Worm (Caenorhabditis elegans): Measurements from ENCODE around the gene T02G5.3.

The T02G5.3 gene

ce11 chrII:7060202-7060601, 33.0 kb upstream of the T02G5.3 start:
- TF ChIP-seq unc-39 (tag; optimal IDR thresholded peaks at IDR 0.05) (no peak), crh-2 (tag; optimal IDR thresholded peaks at IDR 0.05) (peak; percentile 58), fos-1 (tag; optimal IDR thresholded peaks at IDR 0.05) (peak; percentile 83), mbf-1 (tag; optimal IDR thresholded peaks at IDR 0.05) (no peak), sma-9 (GFP tag; optimal IDR thresholded peaks at IDR 0.05) (peak; percentile 65), sma-9 (tag; optimal IDR thresholded peaks at IDR 0.05) (no peak), gmeb-1 (tag; optimal IDR thresholded peaks at IDR 0.05) (peak; percentile 29), lsy-2 (tag; optimal IDR thresholded peaks at IDR 0.05) (peak in 1 of 2 experiments; percentile 7), nhr-129 (tag; optimal IDR thresholded peaks at IDR 0.05) (peak; percentile 76), F13H6.1 (tag; optimal IDR thresholded peaks at IDR 0.05) (peak; percentile 55), lin-11 (tag; optimal IDR thresholded peaks at IDR 0.05) (no peak), sma-3 (GFP tag; optimal IDR thresholded peaks at IDR 0.05) (peak; percentile 14), skn-1 (tag; optimal IDR thresholded peaks at IDR 0.05) (peak; percentile 92)

DNA sequence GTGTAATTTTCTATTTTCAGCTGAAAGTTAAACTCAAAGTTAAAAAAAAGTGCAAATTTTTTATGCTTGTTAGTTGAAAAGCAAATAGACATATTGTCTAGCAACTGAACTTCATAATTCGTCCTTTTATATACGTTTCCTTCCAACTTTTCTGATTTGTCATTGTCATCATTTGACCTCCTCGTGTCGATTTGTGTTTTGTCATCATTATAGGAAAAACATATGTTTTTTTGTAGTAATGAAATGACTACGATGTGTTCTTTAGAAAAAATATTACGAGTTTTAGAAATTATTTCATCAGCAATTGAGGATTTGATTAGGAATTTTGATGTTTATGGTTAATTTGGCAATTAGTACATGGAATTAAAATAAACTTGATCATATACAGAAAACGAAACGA, 32.4 kb upstream of the T02G5.3 start:
- no peak for TF ChIP-seq nhr-11 (tag; optimal IDR thresholded peaks at IDR 0.05)
- TF ChIP-seq skn-1 (tag; optimal IDR thresholded peaks at IDR 0.05), result peak; percentile 87

ce11 chrII:7061730-7062129, 31.5 kb upstream of the T02G5.3 start, which contains the start of gene acs-6:
TSS of gene acs-6 (plus strand) at chrII:7062030.
- TF ChIP-seq ZK546.5 (tag; optimal IDR thresholded peaks at IDR 0.05), result no peak
- TF ChIP-seq elt-3 (tag; optimal IDR thresholded peaks at IDR 0.05), result no peak
- no peak for TF ChIP-seq nhr-12 (tag; optimal IDR thresholded peaks at IDR 0.05)
- no peak for TF ChIP-seq R02D3.7 (tag; optimal IDR thresholded peaks at IDR 0.05)

ce11 chrII:7065391-7065790, 27.8 kb upstream of the T02G5.3 start, which contains the start of gene nos-2:
TSS of gene nos-2 (plus strand) at chrII:7065618.
- TF ChIP-seq nhr-11 (tag; optimal IDR thresholded peaks at IDR 0.05) (no peak), C34F6.9 (tag; optimal IDR thresholded peaks at IDR 0.05) (no peak), nhr-23 (tag; optimal IDR thresholded peaks at IDR 0.05) (no peak), ama-1 (optimal IDR thresholded peaks at IDR 0.05) (no peak), snpc-4 (tag; optimal IDR thresholded peaks at IDR 0.05) (no peak), lin-39 (tag; optimal IDR thresholded peaks at IDR 0.05) (no peak), mab-5 (tag; optimal IDR thresholded peaks at IDR 0.05) (no peak), nhr-237 (tag; optimal IDR thresholded peaks at IDR 0.05) (no peak), nhr-12 (tag; optimal IDR thresholded peaks at IDR 0.05) (no peak), ceh-82 (tag; optimal IDR thresholded peaks at IDR 0.05) (no peak), elt-3 (tag; optimal IDR thresholded peaks at IDR 0.05) (no peak), unc-55 (GFP tag; optimal IDR thresholded peaks at IDR 0.05) (no peak), egl-27 (tag; optimal IDR thresholded peaks at IDR 0.05) (no peak)

- TF ChIP-seq nhr-129 (tag; optimal IDR thresholded peaks at IDR 0.05) (no peak), R02D3.7 (tag; optimal IDR thresholded peaks at IDR 0.05) (no peak), mbf-1 (tag; optimal IDR thresholded peaks at IDR 0.05) (no peak), elt-3 (tag; optimal IDR thresholded peaks at IDR 0.05) (no peak)
Measured at ce11 chrII:7069866-7070265, 23.3 kb upstream of the T02G5.3 start, which contains the start of gene him-14. TSS of gene him-14 (minus strand) at chrII:7069966.

- TF ChIP-seq skn-1 (tag; optimal IDR thresholded peaks at IDR 0.05) (no peak), ceh-82 (tag; optimal IDR thresholded peaks at IDR 0.05) (no peak), blmp-1 (tag; optimal IDR thresholded peaks at IDR 0.05; ENCODE audit: insufficient read depth) (no peak), crh-2 (tag; optimal IDR thresholded peaks at IDR 0.05) (no peak), nhr-11 (tag; optimal IDR thresholded peaks at IDR 0.05) (no peak), mbf-1 (tag; optimal IDR thresholded peaks at IDR 0.05) (no peak), elt-1 (tag; optimal IDR thresholded peaks at IDR 0.05) (no peak), nhr-12 (tag; optimal IDR thresholded peaks at IDR 0.05) (no peak), nhr-237 (tag; optimal IDR thresholded peaks at IDR 0.05) (no peak), sma-9 (GFP tag; optimal IDR thresholded peaks at IDR 0.05) (no peak), sma-9 (tag; optimal IDR thresholded peaks at IDR 0.05) (no peak), gmeb-1 (tag; optimal IDR thresholded peaks at IDR 0.05) (no peak), ztf-4 (tag; optimal IDR thresholded peaks at IDR 0.05) (no peak), nhr-6 (tag; optimal IDR thresholded peaks at IDR 0.05) (no peak), ztf-11 (tag; optimal IDR thresholded peaks at IDR 0.05) (no peak), alr-1 (tag; optimal IDR thresholded peaks at IDR 0.05) (no peak), mdl-1 (tag; optimal IDR thresholded peaks at IDR 0.05) (no peak)
Measured at ce11 chrII:7070434-7070833, 22.8 kb upstream of the T02G5.3 start.
